Worm (Caenorhabditis elegans): ENCODE data around the gene him-5.

- TF ChIP-seq che-1 (tag; optimal IDR thresholded peaks at IDR 0.05) = no peak
- TF ChIP-seq fkh-10 (GFP tag; optimal IDR thresholded peaks at IDR 0.05) = no peak
- TF ChIP-seq unc-55 (GFP tag; optimal IDR thresholded peaks at IDR 0.05) = no peak
- TF ChIP-seq pqm-1 (tag; optimal IDR thresholded peaks at IDR 0.05) = no peak
- no peak for TF ChIP-seq ama-1 (optimal IDR thresholded peaks at IDR 0.05)
- no peak for TF ChIP-seq eyg-1 (tag; optimal IDR thresholded peaks at IDR 0.05)
- TF ChIP-seq ztf-16 (tag; optimal IDR thresholded peaks at IDR 0.05) = no peak
- TF ChIP-seq ceh-18 (tag; optimal IDR thresholded peaks at IDR 0.05) = no peak
These were observed 4.3 kb downstream of the him-5 start for ce11 chrV:14094546-14094945.
